Fruit fly (Drosophila melanogaster): ENCODE results near the gene CG7768.

DNA sequence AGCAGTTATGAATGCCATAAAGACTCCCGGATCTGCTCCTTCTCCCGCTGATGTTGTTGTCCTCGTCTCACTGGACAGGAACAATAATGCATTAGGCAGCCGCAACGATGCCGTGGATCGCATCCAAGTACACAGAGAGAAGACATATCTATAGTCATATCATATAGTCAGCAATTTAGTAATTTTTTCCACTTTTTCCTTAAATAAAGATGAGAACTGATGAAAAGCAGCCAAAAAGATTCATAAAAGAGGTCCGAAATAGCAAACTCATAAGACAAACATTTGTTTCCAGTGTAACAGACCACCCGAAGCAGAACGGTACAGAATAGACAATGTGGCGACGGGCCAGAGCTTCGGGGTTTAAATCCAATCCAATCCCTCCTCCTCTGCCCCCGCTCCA, 47.5 kb upstream of the CG7768 start:
- TF ChIP-seq CG8119 (GFP tag; IDR thresholded peaks at IDR 0.05) (no peak), acj6 (GFP tag; optimal IDR thresholded peaks at IDR 0.05) (no peak)

All from whole organism, prepupa.